Worm (Caenorhabditis elegans): ENCODE data around the gene tebp-2.

The tebp-2 gene

DNA sequence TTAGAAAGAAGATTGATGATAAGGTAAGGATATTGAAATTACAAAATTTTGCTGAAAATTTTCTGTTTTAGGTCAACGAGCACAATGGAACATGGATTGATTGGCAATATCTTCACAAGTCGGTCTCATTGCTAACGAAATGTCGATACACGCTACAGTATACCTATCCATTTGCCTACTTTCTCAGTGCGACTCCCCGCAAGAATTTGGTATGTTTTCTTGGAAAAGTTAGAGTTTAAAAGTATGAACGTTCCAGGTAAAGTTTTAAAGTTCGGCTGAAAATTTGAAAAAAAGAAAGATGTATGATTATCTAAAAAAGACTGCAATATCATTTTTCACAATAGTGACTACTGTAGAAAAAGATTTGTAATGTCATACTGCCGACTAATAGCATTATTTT is 12.7 kb downstream of the tebp-2 start:
- TF ChIP-seq grh-1 (GFP tag; IDR thresholded peaks at IDR 0.05) = no peak
- TF ChIP-seq nhr-76 (tag; optimal IDR thresholded peaks at IDR 0.05) = no peak
- TF ChIP-seq lsy-2 (tag; optimal IDR thresholded peaks at IDR 0.05) = no peak
- no peak for TF ChIP-seq lin-35 (GFP tag; optimal IDR thresholded peaks at IDR 0.05)
- no peak for TF ChIP-seq C04F5.9 (tag; optimal IDR thresholded peaks at IDR 0.05)
- TF ChIP-seq nhr-84 (tag; optimal IDR thresholded peaks at IDR 0.05) = no peak
- no peak for TF ChIP-seq hlh-17 (GFP tag; optimal IDR thresholded peaks at IDR 0.05; ENCODE audit: borderline replicate concordance)
- TF ChIP-seq ztf-11 (tag; optimal IDR thresholded peaks at IDR 0.05) = no peak
- no peak for TF ChIP-seq nhr-11 (tag; optimal IDR thresholded peaks at IDR 0.05)
- no peak for TF ChIP-seq ztf-4 (tag; optimal IDR thresholded peaks at IDR 0.05)
- TF ChIP-seq ceh-90 (tag; optimal IDR thresholded peaks at IDR 0.05) = no peak
- no peak for TF ChIP-seq ceh-63 (GFP tag; optimal IDR thresholded peaks at IDR 0.05)
- no peak for TF ChIP-seq swsn-7 (tag; optimal IDR thresholded peaks at IDR 0.05)
- no peak for TF ChIP-seq pqm-1 (tag; optimal IDR thresholded peaks at IDR 0.05)
- TF ChIP-seq nhr-12 (tag; optimal IDR thresholded peaks at IDR 0.05) = no peak
- TF ChIP-seq skn-1 (tag; optimal IDR thresholded peaks at IDR 0.05) = no peak
- no peak for TF ChIP-seq nhr-77 (tag; optimal IDR thresholded peaks at IDR 0.05)
- no peak for TF ChIP-seq nhr-20 (tag; optimal IDR thresholded peaks at IDR 0.05)

DNA sequence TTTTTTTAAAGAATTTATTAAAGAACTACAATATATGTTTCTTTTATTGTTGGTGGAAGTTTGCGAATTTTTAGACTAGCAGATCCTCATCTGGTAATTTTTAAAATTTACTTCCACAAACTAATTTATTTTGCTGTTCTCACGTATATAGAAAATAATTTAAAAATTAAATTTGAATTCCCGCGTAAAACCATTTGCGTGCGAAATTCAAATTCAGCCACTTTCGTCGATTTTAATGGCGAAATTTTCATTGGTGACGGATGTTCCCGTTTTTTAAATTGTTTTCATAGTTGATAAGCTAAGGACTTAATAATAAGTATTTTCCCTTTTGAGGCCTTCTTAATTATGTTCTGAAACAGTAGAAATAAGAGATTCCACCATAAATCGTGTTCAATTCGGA is 19.6 kb downstream of the tebp-2 start:
- TF ChIP-seq C34B4.2 (tag; optimal IDR thresholded peaks at IDR 0.05) (no peak), pqm-1 (tag; optimal IDR thresholded peaks at IDR 0.05) (no peak), dpl-1 (GFP tag; optimal IDR thresholded peaks at IDR 0.05) (peak; percentile 28 to 68 (median 44)), zip-4 (GFP tag; optimal IDR thresholded peaks at IDR 0.05) (no peak), unc-86 (tag; optimal IDR thresholded peaks at IDR 0.05) (no peak), lin-35 (GFP tag; optimal IDR thresholded peaks at IDR 0.05) (peak in 1 of 2 experiments; percentile 7), nhr-47 (tag; optimal IDR thresholded peaks at IDR 0.05) (no peak), zag-1 (tag; optimal IDR thresholded peaks at IDR 0.05) (no peak), ceh-8 (GFP tag; optimal IDR thresholded peaks at IDR 0.05) (no peak), sox-4 (tag; optimal IDR thresholded peaks at IDR 0.05) (no peak), elt-3 (tag; optimal IDR thresholded peaks at IDR 0.05) (no peak), mdl-1 (tag; optimal IDR thresholded peaks at IDR 0.05) (no peak), tlp-1 (tag; optimal IDR thresholded peaks at IDR 0.05) (no peak), nhr-12 (tag; optimal IDR thresholded peaks at IDR 0.05) (no peak), nhr-237 (tag; optimal IDR thresholded peaks at IDR 0.05) (no peak), grh-1 (GFP tag; IDR thresholded peaks at IDR 0.05) (no peak), egl-13 (tag; optimal IDR thresholded peaks at IDR 0.05) (no peak), snpc-4 (tag; optimal IDR thresholded peaks at IDR 0.05) (no peak), unc-130 (tag; optimal IDR thresholded peaks at IDR 0.05) (no peak), jun-1 (tag; optimal IDR thresholded peaks at IDR 0.05) (no peak), vab-15 (tag; optimal IDR thresholded peaks at IDR 0.05) (no peak), efl-1 (optimal IDR thresholded peaks at IDR 0.05) (peak in 1 of 2 experiments; percentile 21), efl-1 (GFP tag; optimal IDR thresholded peaks at IDR 0.05 in 1 of 2) (peak; percentile 78 to 95), ama-1 (optimal IDR thresholded peaks at IDR 0.05) (no peak)

DNA sequence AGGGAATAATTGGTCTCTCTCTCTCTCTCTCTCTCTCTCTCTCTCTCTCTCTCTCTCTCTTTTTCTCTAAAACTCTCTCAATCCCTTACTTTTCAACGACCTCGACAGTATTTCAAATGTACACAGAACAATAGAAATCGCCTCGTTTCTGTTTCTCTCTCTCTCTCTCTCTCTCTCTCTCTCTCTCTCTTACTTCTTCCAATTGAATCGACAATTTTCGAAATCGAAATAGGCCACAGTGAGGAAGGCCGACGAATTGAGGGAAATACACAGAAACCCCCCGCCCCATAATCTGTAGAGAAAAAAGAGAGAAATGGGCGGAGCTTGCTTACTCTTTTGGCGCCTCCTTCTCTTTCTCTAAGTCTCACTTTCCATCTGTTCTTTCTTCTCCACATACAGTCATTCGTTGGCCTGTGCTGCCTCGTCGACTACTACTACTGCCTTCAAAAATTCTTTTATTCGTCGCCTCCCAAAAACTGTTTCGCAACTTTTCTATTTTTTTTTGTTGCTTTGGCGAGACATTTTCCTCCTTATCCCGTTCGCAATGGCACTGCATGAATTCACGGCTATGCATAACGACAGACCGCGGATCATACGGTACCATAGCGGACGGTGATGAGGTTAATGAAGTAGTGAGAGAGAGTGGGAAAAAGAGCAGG is 20.2 kb downstream of the tebp-2 start:
- peak; percentile 87 for TF ChIP-seq lin-14 (GFP tag; optimal IDR thresholded peaks at IDR 0.05)
- TF ChIP-seq nhr-76 (tag; optimal IDR thresholded peaks at IDR 0.05) = no peak
- peak; percentile 47 for TF ChIP-seq lin-13 (GFP tag; optimal IDR thresholded peaks at IDR 0.05)
- TF ChIP-seq nhr-77 (tag; optimal IDR thresholded peaks at IDR 0.05) = no peak
- no peak for TF ChIP-seq zag-1 (tag; optimal IDR thresholded peaks at IDR 0.05)
- peak; percentile 66 for TF ChIP-seq nhr-47 (tag; optimal IDR thresholded peaks at IDR 0.05)
- TF ChIP-seq nhr-237 (tag; optimal IDR thresholded peaks at IDR 0.05) = peak; percentile 32
- TF ChIP-seq nhr-84 (tag; optimal IDR thresholded peaks at IDR 0.05) = no peak
- no peak for TF ChIP-seq vab-15 (tag; optimal IDR thresholded peaks at IDR 0.05)
- TF ChIP-seq efl-1 (optimal IDR thresholded peaks at IDR 0.05) = peak; percentile 31 to 37
- peak in 1 of 2 experiments; percentile 92 for TF ChIP-seq efl-1 (GFP tag; optimal IDR thresholded peaks at IDR 0.05 in 1 of 2)
- peak; percentile 2 for TF ChIP-seq C16A3.4 (tag; optimal IDR thresholded peaks at IDR 0.05)
- no peak for TF ChIP-seq dsc-1 (tag; optimal IDR thresholded peaks at IDR 0.05)
- peak; percentile 68 for TF ChIP-seq snu-23 (GFP tag; optimal IDR thresholded peaks at IDR 0.05)
- peak; percentile 43 for TF ChIP-seq fos-1 (tag; optimal IDR thresholded peaks at IDR 0.05)
- TF ChIP-seq lsy-2 (tag; optimal IDR thresholded peaks at IDR 0.05) = peak; percentile 46 to 51
- no peak for TF ChIP-seq ets-5 (GFP tag; IDR thresholded peaks at IDR 0.05)
- TF ChIP-seq unc-98 (GFP tag; IDR thresholded peaks at IDR 0.05) = no peak
- TF ChIP-seq tbx-2 (tag; optimal IDR thresholded peaks at IDR 0.05) = peak; percentile 12
- TF ChIP-seq blmp-1 (tag; optimal IDR thresholded peaks at IDR 0.05) = peak; percentile 68
- no peak for TF ChIP-seq nhr-12 (tag; optimal IDR thresholded peaks at IDR 0.05)
- peak in 1 of 6 experiments; percentile 8 for TF ChIP-seq elt-3 (tag; optimal IDR thresholded peaks at IDR 0.05)
- peak; percentile 29 to 38 (median 36) for TF ChIP-seq dpl-1 (GFP tag; optimal IDR thresholded peaks at IDR 0.05)
- no peak for TF ChIP-seq irx-1 (tag; optimal IDR thresholded peaks at IDR 0.05)
- no peak for TF ChIP-seq ceh-90 (tag; optimal IDR thresholded peaks at IDR 0.05)
- TF ChIP-seq unc-130 (tag; optimal IDR thresholded peaks at IDR 0.05) = no peak
